Fruit fly (Drosophila melanogaster) whole organism, prepupa: ENCODE data around the gene CG4408.
A peak's percentile ranks its signal among the peaks of the same experiment; 100 is the strongest.

ENCODE experiments used
- Blimp-1 ChIP-seq: fragments of 200-800 bp; sonication (Bioruptor generic); optimal IDR thresholded peaks from 3 replicates; lab custom pipeline; 2017; ENCODE audit warnings: missing biosample characterization, missing genetic modification characterization, mild to moderate bottlenecking, moderate library complexity, missing genetic modification reagents
- CG10631 ChIP-seq: fragments of 200-800 bp; sonication (Bioruptor generic); optimal IDR thresholded peaks from 2 replicates; lab custom pipeline; 2016; ENCODE audit warnings: missing biosample characterization, missing genetic modification characterization
- CG10669 ChIP-seq: fragments of 200-800 bp; sonication (Bioruptor generic); optimal IDR thresholded peaks from 3 replicates; lab custom pipeline; 2018; ENCODE audit warnings: missing biosample characterization, mild to moderate bottlenecking, missing genetic modification characterization, moderate library complexity
- CG11294 ChIP-seq: fragments of 200-800 bp; sonication (Bioruptor generic); IDR thresholded peaks from 2 replicates; pipeline ENCODE4 v1.3.6; 2022; ENCODE audit warnings: missing biosample characterization, missing genetic modification characterization
- CG11762 ChIP-seq: fragments of 200-800 bp; sonication (Bioruptor generic); optimal IDR thresholded peaks from 3 replicates; lab custom pipeline; 2016; ENCODE audit warnings: missing biosample characterization, missing genetic modification characterization; ENCODE audit not compliant: insufficient read depth
- CG11902 ChIP-seq: fragments of 200-800 bp; sonication (Bioruptor generic); optimal IDR thresholded peaks from 3 replicates; lab custom pipeline; 2016; ENCODE audit warnings: missing biosample characterization, missing genetic modification characterization
- CG15336 ChIP-seq: fragments of 200-800 bp; sonication (Bioruptor generic); IDR thresholded peaks from 2 replicates; pipeline ENCODE4 v1.3.6; 2022; ENCODE audit warnings: missing biosample characterization, missing genetic modification characterization
- CG1621 ChIP-seq: fragments of 200-800 bp; sonication (Bioruptor generic); optimal IDR thresholded peaks from 3 replicates; lab custom pipeline; 2018; ENCODE audit warnings: missing biosample characterization, mild to moderate bottlenecking, missing genetic modification characterization
- CG16779 ChIP-seq: fragments of 200-800 bp; sonication (Bioruptor generic); optimal IDR thresholded peaks from 3 replicates; lab custom pipeline; 2017; ENCODE audit warnings: missing biosample characterization, mild to moderate bottlenecking, missing genetic modification characterization
- CG31627 ChIP-seq: fragments of 200-800 bp; sonication (Bioruptor generic); optimal IDR thresholded peaks from 3 replicates; lab custom pipeline; 2016; ENCODE audit warnings: missing biosample characterization, missing genetic modification characterization
- CG32006 ChIP-seq: fragments of 200-800 bp; sonication (Bioruptor generic); optimal IDR thresholded peaks from 3 replicates; lab custom pipeline; 2017; ENCODE audit warnings: missing biosample characterization, mild to moderate bottlenecking, missing genetic modification characterization
- CG3919 ChIP-seq: fragments of 200-800 bp; sonication (Bioruptor generic); optimal IDR thresholded peaks from 3 replicates; lab custom pipeline; 2016; ENCODE audit warnings: missing biosample characterization, missing genetic modification characterization
- CG4318 ChIP-seq: fragments of 200-800 bp; sonication (Bioruptor generic); optimal IDR thresholded peaks from 3 replicates; lab custom pipeline; 2017; ENCODE audit warnings: missing biosample characterization, mild to moderate bottlenecking, missing genetic modification characterization
- CG6163 ChIP-seq: fragments of 200-800 bp; sonication (Bioruptor generic); IDR thresholded peaks from 3 replicates; pipeline ENCODE4 v1.3.6; 2022; ENCODE audit warnings: missing biosample characterization, missing genetic modification characterization
- CG6276 ChIP-seq: fragments of 200-800 bp; sonication (Bioruptor generic); optimal IDR thresholded peaks from 2 replicates; lab custom pipeline; 2017; ENCODE audit warnings: missing biosample characterization, mild to moderate bottlenecking, missing genetic modification characterization
- CG6792 ChIP-seq: fragments of 200-800 bp; sonication (Bioruptor generic); optimal IDR thresholded peaks from 3 replicates; lab custom pipeline; 2016; ENCODE audit warnings: missing biosample characterization, missing genetic modification characterization
- CG6808 ChIP-seq: fragments of 200-800 bp; sonication (Bioruptor generic); optimal IDR thresholded peaks from 3 replicates; lab custom pipeline; 2017; ENCODE audit warnings: missing biosample characterization, missing genetic modification characterization, mild to moderate bottlenecking, moderate library complexity, missing genetic modification reagents
- CG7368 ChIP-seq: fragments of 200-800 bp; sonication (Bioruptor generic); optimal IDR thresholded peaks from 3 replicates; lab custom pipeline; 2016; ENCODE audit warnings: missing biosample characterization, missing genetic modification characterization
- CG8119 ChIP-seq: fragments of 200-800 bp; sonication (Bioruptor generic); IDR thresholded peaks from 3 replicates; pipeline ENCODE4 v1.3.6; 2022; ENCODE audit warnings: missing biosample characterization, missing genetic modification characterization
- CG8319 ChIP-seq: fragments of 200-800 bp; sonication (Bioruptor generic); optimal IDR thresholded peaks from 3 replicates; lab custom pipeline; 2016; ENCODE audit warnings: missing biosample characterization, missing genetic modification characterization
- CG9139 ChIP-seq: fragments of 200-800 bp; sonication (Bioruptor generic); optimal IDR thresholded peaks from 3 replicates; lab custom pipeline; 2017; ENCODE audit warnings: missing biosample characterization, mild to moderate bottlenecking, missing genetic modification characterization
- Eip78C ChIP-seq: fragments of 200-800 bp; sonication (Bioruptor generic); peaks from one replicate; lab custom pipeline; 2016; ENCODE audit warnings: missing biosample characterization, missing genetic modification characterization
- Eip93F ChIP-seq: fragments of 200-800 bp; sonication (Bioruptor generic); optimal IDR thresholded peaks from 2 replicates; lab custom pipeline; 2016; ENCODE audit warnings: missing biosample characterization, mild to moderate bottlenecking, missing genetic modification characterization
- Ets21C ChIP-seq: fragments of 200-800 bp; sonication (Bioruptor generic); optimal IDR thresholded peaks from 3 replicates; lab custom pipeline; 2016; ENCODE audit warnings: missing biosample characterization, missing genetic modification characterization
- Hr39 ChIP-seq: fragments of 200-800 bp; sonication (Bioruptor generic); optimal IDR thresholded peaks from 2 replicates; lab custom pipeline; 2016; ENCODE audit warnings: missing biosample characterization, missing genetic modification characterization
- Hr4 ChIP-seq: fragments of 200-800 bp; sonication (Bioruptor generic); optimal IDR thresholded peaks from 3 replicates; lab custom pipeline; 2016; ENCODE audit warnings: missing biosample characterization, missing genetic modification characterization
- Lpt ChIP-seq: fragments of 200-800 bp; sonication (Bioruptor generic); optimal IDR thresholded peaks from 3 replicates; lab custom pipeline; 2016; ENCODE audit warnings: missing biosample characterization, missing genetic modification characterization
- Met ChIP-seq: fragments of 200-800 bp; sonication (Bioruptor generic); optimal IDR thresholded peaks from 3 replicates; lab custom pipeline; 2016; ENCODE audit warnings: missing biosample characterization, missing genetic modification characterization
- OdsH ChIP-seq: fragments of 200-800 bp; sonication (Bioruptor generic); optimal IDR thresholded peaks from 3 replicates; lab custom pipeline; 2016; ENCODE audit warnings: missing biosample characterization, missing genetic modification characterization
- achi ChIP-seq: fragments of 200-800 bp; sonication (Bioruptor generic); optimal IDR thresholded peaks from 3 replicates; lab custom pipeline; 2016; ENCODE audit warnings: missing biosample characterization, missing genetic modification characterization
- acj6 ChIP-seq: fragments of 200-800 bp; sonication (Bioruptor generic); optimal IDR thresholded peaks from 3 replicates; lab custom pipeline; 2016; ENCODE audit warnings: missing biosample characterization, missing genetic modification characterization
- cyc ChIP-seq: fragments of 200-800 bp; sonication (Bioruptor generic); optimal IDR thresholded peaks from 3 replicates; lab custom pipeline; 2016; ENCODE audit warnings: missing biosample characterization, missing genetic modification characterization
- dsx ChIP-seq: fragments of 200-800 bp; optimal IDR thresholded peaks from 3 replicates; lab custom pipeline; 2019; ENCODE audit warnings: missing biosample characterization, mild to moderate bottlenecking, missing genetic modification characterization, moderate library complexity; ENCODE audit not compliant: poor library complexity, severe bottlenecking
- eg ChIP-seq: fragments of 200-800 bp; sonication (Bioruptor generic); IDR thresholded peaks from 3 replicates; pipeline ENCODE4 v1.3.6; 2022; ENCODE audit warnings: missing biosample characterization, missing genetic modification characterization
- esn ChIP-seq: fragments of 200-800 bp; sonication (Bioruptor generic); optimal IDR thresholded peaks from 2 replicates; lab custom pipeline; 2016; ENCODE audit warnings: missing biosample characterization, mild to moderate bottlenecking, missing genetic modification characterization, moderate library complexity
- fd85E ChIP-seq: fragments of 200-800 bp; sonication (Bioruptor generic); optimal IDR thresholded peaks from 3 replicates; lab custom pipeline; 2016; ENCODE audit warnings: missing biosample characterization, missing genetic modification characterization
- fkh ChIP-seq: fragments of 200-800 bp; sonication (Bioruptor generic); optimal IDR thresholded peaks from 3 replicates; lab custom pipeline; 2017; ENCODE audit warnings: missing biosample characterization, mild to moderate bottlenecking, missing genetic modification characterization, moderate library complexity
- lz ChIP-seq: fragments of 200-800 bp; sonication (Bioruptor generic); optimal IDR thresholded peaks from 3 replicates; lab custom pipeline; 2016; ENCODE audit warnings: missing biosample characterization, missing genetic modification characterization
- net ChIP-seq: fragments of 200-800 bp; sonication (Bioruptor generic); optimal IDR thresholded peaks from 3 replicates; lab custom pipeline; 2016; ENCODE audit warnings: missing biosample characterization, missing genetic modification characterization
- pdm3 ChIP-seq: fragments of 200-800 bp; sonication (Bioruptor generic); optimal IDR thresholded peaks from 3 replicates; lab custom pipeline; 2016; ENCODE audit warnings: missing biosample characterization, missing genetic modification characterization
- salr ChIP-seq, 2 experiments: fragments of 200-800 bp; sonication (Bioruptor generic); optimal IDR thresholded peaks; 3 replicates each; lab custom pipeline; 2016 to 2018; ENCODE audit warnings: missing biosample characterization in 2 of 2, missing genetic modification characterization in 2 of 2, mild to moderate bottlenecking in 1 of 2
- spab ChIP-seq: fragments of 200-800 bp; sonication (Bioruptor generic); optimal IDR thresholded peaks from 2 replicates; lab custom pipeline; 2017; ENCODE audit warnings: missing biosample characterization, mild to moderate bottlenecking, missing genetic modification characterization, missing genetic modification reagents
- ss ChIP-seq, 2 experiments: fragments of 200-800 bp; sonication (Bioruptor generic); optimal IDR thresholded peaks; 2 replicates in 1 of 2; 3 replicates in 1 of 2; lab custom pipeline; 2017 to 2018; ENCODE audit warnings: mild to moderate bottlenecking in 2 of 2, missing biosample characterization in 2 of 2, missing genetic modification characterization in 2 of 2, moderate library complexity in 1 of 2
- svp ChIP-seq: fragments of 200-800 bp; sonication (Bioruptor generic); peaks from one replicate; lab custom pipeline; 2016; ENCODE audit warnings: missing biosample characterization, missing genetic modification characterization
- topi ChIP-seq: fragments of 200-800 bp; sonication (Bioruptor generic); optimal IDR thresholded peaks from 3 replicates; lab custom pipeline; 2016; ENCODE audit warnings: missing biosample characterization, missing genetic modification characterization
- vri ChIP-seq: fragments of 200-800 bp; sonication (Bioruptor generic); optimal IDR thresholded peaks from 3 replicates; lab custom pipeline; 2016; ENCODE audit warnings: missing biosample characterization, mild to moderate bottlenecking, missing genetic modification characterization

Gene CG4408

dm6 chr3R:23332535-23333333 is 30.6 kb downstream of the CG4408 start (continued):
- TF ChIP-seq CG32006 (no peak), Eip78C (GFP tag; lab: Kevin White, UChicago) (peak; percentile 39), achi (GFP tag; lab: Kevin White, UChicago) (no peak)

DNA sequence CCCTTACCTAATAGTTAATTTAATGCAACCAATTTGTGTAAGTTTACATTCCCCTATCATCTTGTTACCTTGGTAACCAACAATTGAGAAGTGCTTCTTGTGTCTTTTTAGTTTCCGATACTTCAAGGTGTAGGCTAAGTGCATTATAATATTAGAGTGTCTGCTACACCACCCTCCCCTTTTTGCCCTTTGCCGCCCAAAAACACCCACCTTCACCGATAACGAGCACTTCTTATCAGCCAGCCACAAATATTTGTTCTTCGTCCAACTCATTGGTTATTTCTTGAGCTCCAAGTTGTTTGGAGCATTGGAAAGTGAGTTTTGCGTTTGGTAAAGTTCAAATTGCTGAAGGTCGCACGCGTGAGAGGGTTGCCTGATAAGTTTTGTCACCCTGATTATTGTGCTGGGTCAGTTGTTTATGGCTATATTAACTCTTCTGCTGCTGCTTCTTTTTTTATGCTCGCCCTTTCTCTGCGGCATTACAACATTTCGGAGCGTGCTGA is 31.5 kb downstream of the CG4408 start:
- TF ChIP-seq spab (no peak), net (no peak), fkh (GFP tag; lab: Kevin White, UChicago) (peak; percentile 61), svp (GFP tag; lab: Kevin White, UChicago) (no peak), vri (GFP tag; lab: Kevin White, UChicago) (peak; percentile 53), CG6792 (GFP tag; lab: Kevin White, UChicago) (no peak), CG16779 (tag; lab: Kevin White, UChicago) (no peak)

DNA sequence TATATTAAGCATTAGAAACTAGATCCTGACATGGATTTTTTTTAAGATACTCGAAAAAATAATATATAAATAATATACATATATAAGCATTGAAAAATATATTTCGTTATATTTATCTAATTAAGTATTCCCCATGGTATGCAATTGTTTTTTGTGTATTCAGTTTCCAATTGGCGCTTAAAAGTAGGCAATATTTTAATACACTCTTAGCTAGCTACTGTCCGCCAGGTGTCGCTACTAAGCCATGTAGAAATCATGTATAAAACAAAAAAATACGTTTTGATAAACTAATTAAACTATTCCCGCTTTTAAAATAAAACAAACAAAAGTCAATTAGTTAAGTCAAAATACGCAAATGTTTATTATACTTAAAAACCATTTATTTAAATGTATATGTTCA is 32.1 kb downstream of the CG4408 start:
- TF ChIP-seq CG31627 (GFP tag; lab: Kevin White, UChicago), result peak; percentile 11
- peak; percentile 46 for TF ChIP-seq acj6
- TF ChIP-seq pdm3 (GFP tag; lab: Kevin White, UChicago), result peak; percentile 59
- TF ChIP-seq cyc (GFP tag; lab: Kevin White, UChicago), result peak; percentile 34
- no peak for TF ChIP-seq OdsH
- TF ChIP-seq CG6163 (GFP tag; lab: Robert Waterston, UW), result no peak
- TF ChIP-seq topi (GFP tag; lab: Kevin White, UChicago), result peak; percentile 55
- TF ChIP-seq CG15336 (GFP tag; lab: Robert Waterston, UW), result no peak
- TF ChIP-seq fd85E (GFP tag; lab: Kevin White, UChicago), result no peak
- TF ChIP-seq Lpt (GFP tag; lab: Kevin White, UChicago), result no peak
- TF ChIP-seq CG9139 (GFP tag; lab: Kevin White, UChicago), result no peak
- no peak for TF ChIP-seq CG4318 (GFP tag; lab: Kevin White, UChicago)
- no peak for TF ChIP-seq CG16779 (tag; lab: Kevin White, UChicago)
- peak; percentile 57 for TF ChIP-seq svp (GFP tag; lab: Kevin White, UChicago)
- TF ChIP-seq Met (GFP tag; lab: Kevin White, UChicago), result peak; percentile 60
- no peak for TF ChIP-seq CG10631 (GFP tag; lab: Kevin White, UChicago)
- TF ChIP-seq Eip93F (GFP tag; lab: Kevin White, UChicago), result no peak
- peak; percentile 66 for TF ChIP-seq CG3919 (GFP tag; lab: Kevin White, UChicago)
- TF ChIP-seq salr (GFP tag; optimal IDR thresholded peaks at IDR 0.05; lab: Kevin White, UChicago), result peak in 1 of 2 experiments; percentile 11
- no peak for TF ChIP-seq Ets21C (GFP tag; lab: Kevin White, UChicago)
- TF ChIP-seq CG8119, result no peak
- TF ChIP-seq CG6276 (GFP tag; lab: Kevin White, UChicago), result no peak
- no peak for TF ChIP-seq CG8319 (GFP tag; lab: Kevin White, UChicago)
- TF ChIP-seq achi (GFP tag; lab: Kevin White, UChicago), result peak; percentile 30
- no peak for TF ChIP-seq CG11902
- TF ChIP-seq eg (GFP tag; lab: Robert Waterston, UW), result no peak
- TF ChIP-seq Hr4 (GFP tag; lab: Kevin White, UChicago), result peak; percentile 40
- peak; percentile 11 for TF ChIP-seq CG10669 (GFP tag; lab: Kevin White, UChicago)
- no peak for TF ChIP-seq CG11762 (GFP tag; lab: Kevin White, UChicago)
- TF ChIP-seq spab, result no peak
- peak; percentile 7 for TF ChIP-seq Hr39 (GFP tag; lab: Kevin White, UChicago)
- peak; percentile 24 for TF ChIP-seq lz (GFP tag; lab: Kevin White, UChicago)
- no peak for TF ChIP-seq CG7368 (GFP tag; lab: Kevin White, UChicago)
- TF ChIP-seq ss (GFP tag; optimal IDR thresholded peaks at IDR 0.05; lab: Kevin White, UChicago), result no peak
- TF ChIP-seq Blimp-1 (GFP tag; lab: Kevin White, UChicago), result no peak
- no peak for TF ChIP-seq CG1621
- TF ChIP-seq esn (GFP tag; lab: Kevin White, UChicago), result peak; percentile 42
- TF ChIP-seq CG6808 (GFP tag; lab: Kevin White, UChicago), result no peak
- no peak for TF ChIP-seq net
- no peak for TF ChIP-seq CG11294 (GFP tag; lab: Robert Waterston, UW)
- TF ChIP-seq dsx (GFP tag; lab: Kevin White, UChicago), result no peak
